Worm (Caenorhabditis elegans): ENCODE results near the gene Y46G5A.39.

ce11 chrII:12760497-12760896 lies 6.9 kb upstream of the Y46G5A.39 start, which contains the start of gene cnp-2:
- TF ChIP-seq ham-2 (GFP tag; optimal IDR thresholded peaks at IDR 0.05) (no peak), flh-1 (GFP tag; optimal IDR thresholded peaks at IDR 0.05) (no peak), nhr-12 (tag; optimal IDR thresholded peaks at IDR 0.05) (no peak), lin-13 (tag; optimal IDR thresholded peaks at IDR 0.05) (no peak), bed-3 (GFP tag; optimal IDR thresholded peaks at IDR 0.05) (no peak), snpc-4 (tag; optimal IDR thresholded peaks at IDR 0.05) (no peak), unc-62 (GFP tag; optimal IDR thresholded peaks at IDR 0.05) (no peak), mep-1 (tag; optimal IDR thresholded peaks at IDR 0.05) (no peak)

Data from whole organism, mixed stage, embryonic.